5 worm cellular contexts compared by ENCODE assay signal in genomic region chrV:20793761-20794160, ce11.
TF ChIP-seq lines count a peak whose summit lies in the region.

No protein-coding gene starts in this region.

TF ChIP-seq in whole organism, L1 larva, 84 proteins besides CTCF, POLR2A, EP300 and RAD21 (continued from another document):
- TF ChIP-seq nhr-19 (GFP tag; conservative IDR thresholded peaks at IDR 0.05; lab: Robert Waterston, UW) = peak; percentile 38
- no peak for TF ChIP-seq ztf-11 (tag; optimal IDR thresholded peaks at IDR 0.05; lab: Kevin White, UChicago)
- no peak for TF ChIP-seq F16B12.6 (tag; optimal IDR thresholded peaks at IDR 0.05; lab: Kevin White, UChicago)
- TF ChIP-seq pax-3 (tag; optimal IDR thresholded peaks at IDR 0.05; lab: Kevin White, UChicago) = no peak
- TF ChIP-seq mdl-1 (tag; optimal IDR thresholded peaks at IDR 0.05; lab: Kevin White, UChicago) = peak in 1 of 2 experiments; percentile 19
- TF ChIP-seq pag-3 (tag; optimal IDR thresholded peaks at IDR 0.05; lab: Kevin White, UChicago; ENCODE audit: borderline replicate concordance, insufficient read depth) = peak; percentile 91
- peak; percentile 61 for TF ChIP-seq rnt-1 (tag; optimal IDR thresholded peaks at IDR 0.05; lab: Kevin White, UChicago)
- peak; percentile 52 for TF ChIP-seq snu-23 (GFP tag; optimal IDR thresholded peaks at IDR 0.05; lab: Kevin White, UChicago)
- TF ChIP-seq nhr-20 (tag; optimal IDR thresholded peaks at IDR 0.05; lab: Kevin White, UChicago) = peak; percentile 22
- peak; percentile 29 for TF ChIP-seq unc-130 (tag; optimal IDR thresholded peaks at IDR 0.05; lab: Kevin White, UChicago)
- TF ChIP-seq lin-35 (GFP tag; optimal IDR thresholded peaks at IDR 0.05; lab: Kevin White, UChicago) = peak in 1 of 2 experiments; percentile 8
TF ChIP-seq in whole organism, L1 larva: peak in this region for 16.

TF ChIP-seq in whole organism, L2 larva, 48 proteins besides CTCF, POLR2A, EP300 and RAD21 (continued from another document):
- TF ChIP-seq mbf-1 (tag; optimal IDR thresholded peaks at IDR 0.05; lab: Kevin White, UChicago) = no peak
- TF ChIP-seq elt-3 (tag; optimal IDR thresholded peaks at IDR 0.05; lab: Kevin White, UChicago) = no peak
- no peak for TF ChIP-seq skn-1 (tag; optimal IDR thresholded peaks at IDR 0.05; lab: Kevin White, UChicago)
- no peak for TF ChIP-seq crh-2 (tag; optimal IDR thresholded peaks at IDR 0.05; lab: Kevin White, UChicago)
- no peak for TF ChIP-seq peb-1 (tag; optimal IDR thresholded peaks at IDR 0.05; lab: Kevin White, UChicago)
- TF ChIP-seq C34F6.9 (tag; optimal IDR thresholded peaks at IDR 0.05; lab: Kevin White, UChicago) = peak; percentile 65
- TF ChIP-seq dmd-4 (tag; optimal IDR thresholded peaks at IDR 0.05; lab: Kevin White, UChicago) = no peak
- no peak for TF ChIP-seq ztf-11 (tag; optimal IDR thresholded peaks at IDR 0.05; lab: Kevin White, UChicago)
- TF ChIP-seq nhr-12 (tag; optimal IDR thresholded peaks at IDR 0.05; lab: Kevin White, UChicago) = no peak
- no peak for TF ChIP-seq ama-1 (optimal IDR thresholded peaks at IDR 0.05; lab: Kevin White, UChicago)
- no peak for TF ChIP-seq snpc-4 (tag; optimal IDR thresholded peaks at IDR 0.05; lab: Kevin White, UChicago)
- TF ChIP-seq nhr-129 (tag; optimal IDR thresholded peaks at IDR 0.05; lab: Kevin White, UChicago) = peak; percentile 62
- no peak for TF ChIP-seq lin-39 (tag; optimal IDR thresholded peaks at IDR 0.05; lab: Kevin White, UChicago)
- TF ChIP-seq lsy-2 (tag; optimal IDR thresholded peaks at IDR 0.05; lab: Kevin White, UChicago) = no peak
- no peak for TF ChIP-seq elt-1 (tag; optimal IDR thresholded peaks at IDR 0.05; lab: Kevin White, UChicago)
- TF ChIP-seq ztf-4 (tag; optimal IDR thresholded peaks at IDR 0.05; lab: Kevin White, UChicago) = no peak
- TF ChIP-seq alr-1 (tag; optimal IDR thresholded peaks at IDR 0.05; lab: Kevin White, UChicago) = no peak
- no peak for TF ChIP-seq nhr-237 (tag; optimal IDR thresholded peaks at IDR 0.05; lab: Kevin White, UChicago)
- peak; percentile 15 for TF ChIP-seq fos-1 (tag; optimal IDR thresholded peaks at IDR 0.05; lab: Kevin White, UChicago)
- TF ChIP-seq ZK546.5 (tag; optimal IDR thresholded peaks at IDR 0.05; lab: Kevin White, UChicago) = no peak
- no peak for TF ChIP-seq blmp-1 (tag; optimal IDR thresholded peaks at IDR 0.05; lab: Kevin White, UChicago; ENCODE audit: insufficient read depth)
- TF ChIP-seq zag-1 (tag; optimal IDR thresholded peaks at IDR 0.05; lab: Kevin White, UChicago) = no peak
- TF ChIP-seq mdl-1 (tag; optimal IDR thresholded peaks at IDR 0.05; lab: Kevin White, UChicago) = no peak
- TF ChIP-seq nhr-11 (tag; optimal IDR thresholded peaks at IDR 0.05; lab: Kevin White, UChicago) = no peak
- no peak for TF ChIP-seq ceh-16 (tag; optimal IDR thresholded peaks at IDR 0.05; lab: Kevin White, UChicago)
- TF ChIP-seq nhr-25 (tag; optimal IDR thresholded peaks at IDR 0.05; lab: Kevin White, UChicago) = no peak
- no peak for TF ChIP-seq unc-62 (GFP tag; optimal IDR thresholded peaks at IDR 0.05; lab: Kevin White, UChicago)
- no peak for TF ChIP-seq nhr-6 (tag; optimal IDR thresholded peaks at IDR 0.05; lab: Kevin White, UChicago)
- no peak for TF ChIP-seq lin-13 (GFP tag; optimal IDR thresholded peaks at IDR 0.05; lab: Kevin White, UChicago)
TF ChIP-seq in whole organism, L2 larva: peak in this region for 6.

TF ChIP-seq in whole organism, L4 larva, 104 proteins besides CTCF, POLR2A, EP300 and RAD21 (continued from another document and continues in another):
- TF ChIP-seq cey-2 (tag; optimal IDR thresholded peaks at IDR 0.05; lab: Kevin White, UChicago; ENCODE audit: borderline replicate concordance, insufficient read depth) = no peak
- TF ChIP-seq hlh-11 (tag; optimal IDR thresholded peaks at IDR 0.05; lab: Kevin White, UChicago) = peak; percentile 79
- no peak for TF ChIP-seq skn-1 (tag; optimal IDR thresholded peaks at IDR 0.05; lab: Kevin White, UChicago)
- TF ChIP-seq ceh-32 (tag; optimal IDR thresholded peaks at IDR 0.05; lab: Kevin White, UChicago; ENCODE audit: poor library complexity) = no peak
- no peak for TF ChIP-seq spr-3 (GFP tag; optimal IDR thresholded peaks at IDR 0.05; lab: Kevin White, UChicago)
- no peak for TF ChIP-seq zip-11 (GFP tag; IDR thresholded peaks at IDR 0.05; lab: Robert Waterston, UW)
- no peak for TF ChIP-seq dmd-8 (GFP tag; IDR thresholded peaks at IDR 0.05; lab: Robert Waterston, UW)
- peak; percentile 74 for TF ChIP-seq set-16 (GFP tag; IDR thresholded peaks at IDR 0.05; lab: Robert Waterston, UW)
- TF ChIP-seq T26A8.4 (GFP tag; IDR thresholded peaks at IDR 0.05; lab: Robert Waterston, UW) = no peak; the same call in 1 of the 2 replicates
- TF ChIP-seq vab-7 (GFP tag; IDR thresholded peaks at IDR 0.05; lab: Robert Waterston, UW) = no peak
- TF ChIP-seq snpc-1.2 (GFP tag; IDR thresholded peaks at IDR 0.05; lab: Robert Waterston, UW) = no peak
- peak; percentile 47 for TF ChIP-seq pqm-1 (tag; optimal IDR thresholded peaks at IDR 0.05; lab: Kevin White, UChicago)
- no peak for TF ChIP-seq lir-3 (tag; optimal IDR thresholded peaks at IDR 0.05; lab: Kevin White, UChicago)
- no peak for TF ChIP-seq unc-130 (GFP tag; optimal IDR thresholded peaks at IDR 0.05; lab: Kevin White, UChicago)
- TF ChIP-seq dmd-9 (GFP tag; IDR thresholded peaks at IDR 0.05; lab: Robert Waterston, UW) = no peak
- TF ChIP-seq jun-1 (tag; optimal IDR thresholded peaks at IDR 0.05; lab: Kevin White, UChicago) = no peak
- TF ChIP-seq egl-43 (GFP tag; IDR thresholded peaks at IDR 0.05; lab: Robert Waterston, UW) = 0 out of 2 replicates have a peak, but pooled peaks have one; percentile 53
- no peak for TF ChIP-seq ceh-82 (tag; optimal IDR thresholded peaks at IDR 0.05; lab: Kevin White, UChicago)
- no peak for TF ChIP-seq lin-13 (GFP tag; optimal IDR thresholded peaks at IDR 0.05; lab: Kevin White, UChicago)
- no peak for TF ChIP-seq nhr-10 (tag; optimal IDR thresholded peaks at IDR 0.05; lab: Kevin White, UChicago)
- no peak for TF ChIP-seq mep-1 (tag; optimal IDR thresholded peaks at IDR 0.05; lab: Kevin White, UChicago)
- no peak for TF ChIP-seq nhr-48 (tag; optimal IDR thresholded peaks at IDR 0.05; lab: Kevin White, UChicago)
- TF ChIP-seq T20F7.1 (GFP tag; optimal IDR thresholded peaks at IDR 0.05; lab: Kevin White, UChicago) = no peak
- no peak for TF ChIP-seq lin-29 (GFP tag; IDR thresholded peaks at IDR 0.05; lab: Robert Waterston, UW)
- TF ChIP-seq lim-7 (GFP tag; IDR thresholded peaks at IDR 0.05; lab: Robert Waterston, UW) = no peak
- TF ChIP-seq nhr-111 (GFP tag; optimal IDR thresholded peaks at IDR 0.05; lab: Kevin White, UChicago) = no peak
- TF ChIP-seq aly-2 (tag; optimal IDR thresholded peaks at IDR 0.05; lab: Kevin White, UChicago) = no peak
- no peak for TF ChIP-seq F37D6.2 (tag; optimal IDR thresholded peaks at IDR 0.05; lab: Kevin White, UChicago)
- no peak for TF ChIP-seq mdt-29 (GFP tag; IDR thresholded peaks at IDR 0.05; lab: Robert Waterston, UW)
- no peak for TF ChIP-seq ceh-44 (GFP tag; IDR thresholded peaks at IDR 0.05; lab: Robert Waterston, UW)
- TF ChIP-seq gei-8 (GFP tag; optimal IDR thresholded peaks at IDR 0.05; lab: Kevin White, UChicago) = no peak
- TF ChIP-seq egl-27 (tag; optimal IDR thresholded peaks at IDR 0.05; lab: Kevin White, UChicago) = no peak
- no peak for TF ChIP-seq Y5F2A.4 (GFP tag; optimal IDR thresholded peaks at IDR 0.05; lab: Kevin White, UChicago)
- no peak for TF ChIP-seq mxl-3 (GFP tag; optimal IDR thresholded peaks at IDR 0.05; lab: Kevin White, UChicago)

TF ChIP-seq in whole organism, mixed stage, embryonic, 35 proteins besides CTCF, POLR2A, EP300 and RAD21 (continued from another document):
- TF ChIP-seq mab-5 (tag; optimal IDR thresholded peaks at IDR 0.05; lab: Kevin White, UChicago) (no peak), sptf-1 (tag; optimal IDR thresholded peaks at IDR 0.05; lab: Kevin White, UChicago) (no peak), nhr-76 (tag; optimal IDR thresholded peaks at IDR 0.05; lab: Kevin White, UChicago) (no peak), pha-4 (tag; optimal IDR thresholded peaks at IDR 0.05; lab: Kevin White, UChicago) (no peak), M03D4.4 (tag; optimal IDR thresholded peaks at IDR 0.05; lab: Kevin White, UChicago) (no peak), lin-32 (GFP tag; optimal IDR thresholded peaks at IDR 0.05; lab: Kevin White, UChicago) (no peak), unc-62 (GFP tag; optimal IDR thresholded peaks at IDR 0.05; lab: Kevin White, UChicago) (peak; percentile 18), blmp-1 (tag; optimal IDR thresholded peaks at IDR 0.05; lab: Kevin White, UChicago) (no peak), mls-2 (tag; optimal IDR thresholded peaks at IDR 0.05; lab: Kevin White, UChicago) (no peak), ztf-11 (tag; optimal IDR thresholded peaks at IDR 0.05; lab: Kevin White, UChicago) (no peak)

TF ChIP-seq in whole organism, young adult, 124 proteins besides CTCF, POLR2A, EP300 and RAD21 (continued from another document):
- no peak for TF ChIP-seq lsl-1 (GFP tag; optimal IDR thresholded peaks at IDR 0.05; lab: Kevin White, UChicago)
- no peak for TF ChIP-seq aptf-2 (GFP tag; conservative IDR thresholded peaks at IDR 0.05; lab: Robert Waterston, UW)
- TF ChIP-seq Y79H2A.3 (GFP tag; conservative IDR thresholded peaks at IDR 0.05; lab: Robert Waterston, UW) = no peak
- no peak for TF ChIP-seq chd-7 (tag; optimal IDR thresholded peaks at IDR 0.05; lab: Kevin White, UChicago)
- TF ChIP-seq Y95B8A.8 (GFP tag; IDR thresholded peaks at IDR 0.05; lab: Robert Waterston, UW) = no peak
- TF ChIP-seq attf-6 (GFP tag; IDR thresholded peaks at IDR 0.05; lab: Robert Waterston, UW) = no peak
- no peak for TF ChIP-seq ztf-22 (GFP tag; optimal IDR thresholded peaks at IDR 0.05; lab: Kevin White, UChicago)
- no peak for TF ChIP-seq snpc-3.4 (tag; optimal IDR thresholded peaks at IDR 0.05; lab: Kevin White, UChicago)
- no peak for TF ChIP-seq madf-6 (GFP tag; IDR thresholded peaks at IDR 0.05; lab: Robert Waterston, UW)
- TF ChIP-seq mcd-1 (GFP tag; IDR thresholded peaks at IDR 0.05; lab: Robert Waterston, UW) = peak; percentile 24; the same call in 1 of the 2 replicates
- peak; percentile 80 for TF ChIP-seq nhr-80 (tag; optimal IDR thresholded peaks at IDR 0.05; lab: Kevin White, UChicago)
- no peak for TF ChIP-seq akir-1 (GFP tag; optimal IDR thresholded peaks at IDR 0.05; lab: Kevin White, UChicago)
- TF ChIP-seq sea-2 (GFP tag; IDR thresholded peaks at IDR 0.05; lab: Robert Waterston, UW) = no peak
- no peak for TF ChIP-seq Y53F4B.3 (GFP tag; IDR thresholded peaks at IDR 0.05; lab: Robert Waterston, UW)
- no peak for TF ChIP-seq hlh-12 (tag; optimal IDR thresholded peaks at IDR 0.05; lab: Kevin White, UChicago)
- no peak for TF ChIP-seq ztf-6 (GFP tag; IDR thresholded peaks at IDR 0.05; lab: Robert Waterston, UW)
- TF ChIP-seq F10E7.11 (tag; optimal IDR thresholded peaks at IDR 0.05; lab: Kevin White, UChicago) = no peak
- TF ChIP-seq dox-1 (GFP tag; IDR thresholded peaks at IDR 0.05; lab: Robert Waterston, UW) = peak; percentile 56
- no peak for TF ChIP-seq cebp-1 (GFP tag; IDR thresholded peaks at IDR 0.05; lab: Robert Waterston, UW)
- TF ChIP-seq cebp-1 (tag; optimal IDR thresholded peaks at IDR 0.05; lab: Kevin White, UChicago) = peak; percentile 50
- TF ChIP-seq F33H1.4 (GFP tag; IDR thresholded peaks at IDR 0.05; lab: Robert Waterston, UW) = no peak
- TF ChIP-seq fkh-3 (tag; optimal IDR thresholded peaks at IDR 0.05; lab: Kevin White, UChicago) = no peak
- TF ChIP-seq B0019.2 (GFP tag; conservative IDR thresholded peaks at IDR 0.05; lab: Robert Waterston, UW) = no peak
- no peak for TF ChIP-seq F57A8.1 (GFP tag; optimal IDR thresholded peaks at IDR 0.05; lab: Kevin White, UChicago)
- no peak for TF ChIP-seq ama-1 (optimal IDR thresholded peaks at IDR 0.05; lab: Kevin White, UChicago)
- no peak for TF ChIP-seq ama-1 (GFP tag; optimal IDR thresholded peaks at IDR 0.05; lab: Kevin White, UChicago)
- no peak for TF ChIP-seq dpff-1 (tag; optimal IDR thresholded peaks at IDR 0.05; lab: Kevin White, UChicago)
- TF ChIP-seq snpc-4 (GFP tag; optimal IDR thresholded peaks at IDR 0.05; lab: Kevin White, UChicago) = no peak
- TF ChIP-seq snpc-4 (tag; optimal IDR thresholded peaks at IDR 0.05; lab: Kevin White, UChicago) = peak in 1 of 4 experiments; percentile 11
- no peak for TF ChIP-seq B0261.1 (tag; optimal IDR thresholded peaks at IDR 0.05; lab: Kevin White, UChicago)
- peak; percentile 97 for TF ChIP-seq zfh-2 (GFP tag; conservative IDR thresholded peaks at IDR 0.05; lab: Robert Waterston, UW)
- no peak for TF ChIP-seq mes-4 (tag; optimal IDR thresholded peaks at IDR 0.05; lab: Kevin White, UChicago)
- no peak for TF ChIP-seq rcor-1 (GFP tag; IDR thresholded peaks at IDR 0.05; lab: Robert Waterston, UW)
- no peak for TF ChIP-seq ekl-4 (GFP tag; IDR thresholded peaks at IDR 0.05; lab: Robert Waterston, UW)
- TF ChIP-seq nfya-2 (GFP tag; IDR thresholded peaks at IDR 0.05; lab: Robert Waterston, UW) = no peak
- no peak for TF ChIP-seq F23B12.7 (tag; optimal IDR thresholded peaks at IDR 0.05; lab: Kevin White, UChicago; ENCODE audit: insufficient read depth)
- TF ChIP-seq hmg-1.2 (GFP tag; IDR thresholded peaks at IDR 0.05; lab: Robert Waterston, UW) = no peak; the same call in 1 of the 2 replicates
- no peak for TF ChIP-seq egl-18 (GFP tag; IDR thresholded peaks at IDR 0.05; lab: Robert Waterston, UW)
- TF ChIP-seq unc-62 (GFP tag; optimal IDR thresholded peaks at IDR 0.05; lab: Kevin White, UChicago) = no peak
- no peak for TF ChIP-seq F49E8.2 (tag; optimal IDR thresholded peaks at IDR 0.05; lab: Kevin White, UChicago; ENCODE audit: insufficient read depth)
